Worm (Caenorhabditis elegans) whole organism, late embryonic: ENCODE measurements around the gene vab-8.

Source experiments
- K09A11.1 ChIP-seq: sonication (generic microtip); optimal IDR thresholded peaks from 2 replicates; lab custom pipeline; 2017; ENCODE audit warnings: antibody characterized with exemption, mild to moderate bottlenecking, missing genetic modification characterization, missing compliant biosample characterization; ENCODE audit not compliant: insufficient read depth
- T23F11.4 ChIP-seq: fragments of 200-800 bp; sonication (Bioruptor generic); optimal IDR thresholded peaks from 2 replicates; lab custom pipeline; 2018; ENCODE audit warnings: mild to moderate bottlenecking, missing genetic modification characterization, missing compliant biosample characterization
- Y22D7AL.16 ChIP-seq: sonication (generic microtip); optimal IDR thresholded peaks from 2 replicates; lab custom pipeline; 2016; ENCODE audit warnings: missing genetic modification characterization, missing compliant biosample characterization
- ceh-14 ChIP-seq: sonication (generic microtip); optimal IDR thresholded peaks from 2 replicates; lab custom pipeline; 2016; ENCODE audit warnings: missing genotype, missing genetic modification characterization, missing compliant biosample characterization
- ceh-18 ChIP-seq: sonication (generic microtip); optimal IDR thresholded peaks from 2 replicates; lab custom pipeline; 2016; ENCODE audit warnings: missing genetic modification characterization, missing compliant biosample characterization
- ceh-2 ChIP-seq: sonication (generic microtip); optimal IDR thresholded peaks from 2 replicates; lab custom pipeline; 2016; ENCODE audit warnings: missing genotype, missing genetic modification characterization, missing compliant biosample characterization
- ceh-6 ChIP-seq: fragments of 200-800 bp; sonication (Bioruptor generic); optimal IDR thresholded peaks from 2 replicates; lab custom pipeline; 2018; ENCODE audit warnings: mild to moderate bottlenecking, missing genetic modification characterization, missing compliant biosample characterization
- ceh-9 ChIP-seq: sonication (generic microtip); optimal IDR thresholded peaks from 2 replicates; lab custom pipeline; 2016; ENCODE audit warnings: mild to moderate bottlenecking, missing genetic modification characterization, inconsistent platforms, missing compliant biosample characterization
- elt-2 ChIP-seq: sonication (generic microtip); optimal IDR thresholded peaks from 2 replicates; lab custom pipeline; 2016; ENCODE audit warnings: missing genetic modification reagents, missing genetic modification characterization, missing compliant biosample characterization
- eyg-1 ChIP-seq: sonication (generic microtip); optimal IDR thresholded peaks from 2 replicates; lab custom pipeline; 2016; ENCODE audit warnings: missing genotype, missing genetic modification characterization, missing compliant biosample characterization
- fkh-10 ChIP-seq: fragments of 150-350 bp; optimal IDR thresholded peaks from 2 replicates; lab custom pipeline; 2014; ENCODE audit warnings: missing biosample characterization, missing genetic modification reagents, missing genetic modification characterization
- hlh-13 ChIP-seq: fragments of 200-800 bp; sonication (Bioruptor generic); optimal IDR thresholded peaks from 2 replicates; lab custom pipeline; 2018; ENCODE audit warnings: mild to moderate bottlenecking, missing genetic modification characterization, missing compliant biosample characterization
- hlh-30 ChIP-seq: sonication (generic microtip); optimal IDR thresholded peaks from 2 replicates; lab custom pipeline; 2017; ENCODE audit warnings: antibody characterized with exemption, missing genetic modification characterization, missing compliant biosample characterization; ENCODE audit not compliant: insufficient read depth
- lin-11 ChIP-seq: fragments of 200-800 bp; sonication (Bioruptor generic); optimal IDR thresholded peaks from 2 replicates; lab custom pipeline; 2018; ENCODE audit warnings: mild to moderate bottlenecking, missing genetic modification characterization, missing compliant biosample characterization
- mec-3 ChIP-seq: sonication (generic microtip); optimal IDR thresholded peaks from 2 replicates; lab custom pipeline; 2016; ENCODE audit warnings: borderline replicate concordance, missing genetic modification characterization, missing compliant biosample characterization
- odd-2 ChIP-seq: sonication (generic microtip); optimal IDR thresholded peaks from 2 replicates; lab custom pipeline; 2017; ENCODE audit warnings: antibody characterized with exemption, mild to moderate bottlenecking, missing genetic modification characterization, missing compliant biosample characterization
- pag-3 ChIP-seq: sonication (generic microtip); optimal IDR thresholded peaks from 2 replicates; lab custom pipeline; 2016; ENCODE audit warnings: missing compliant biosample characterization, missing genetic modification characterization, borderline replicate concordance
- pax-1 ChIP-seq: fragments of 150-350 bp; optimal IDR thresholded peaks from 2 replicates; lab custom pipeline; 2014; ENCODE audit warnings: missing biosample characterization, missing genetic modification characterization
- pha-4 ChIP-seq: fragments of 150-350 bp; optimal IDR thresholded peaks from 2 replicates; lab custom pipeline; 2018; ENCODE audit warnings: missing biosample characterization, missing genetic modification reagents, missing genetic modification characterization
- tbx-2 ChIP-seq: sonication (generic microtip); optimal IDR thresholded peaks from 2 replicates; lab custom pipeline; 2016; ENCODE audit warnings: missing genetic modification characterization, missing compliant biosample characterization
- unc-3 ChIP-seq, 2 experiments: fragments of 200-800 bp in 1 of 2; sonication (Bioruptor generic) in 1 of 2; sonication (generic microtip) in 1 of 2; conservative IDR thresholded peaks in 1 of 2; optimal IDR thresholded peaks in 1 of 2; 2 replicates each; pipeline versions ENCODE4 v1.3.6 to Lab custom; 2016 to 2022; ENCODE audit warnings: missing compliant biosample characterization in 2 of 2, missing genetic modification characterization in 2 of 2, missing genetic modification reagents in 1 of 2

The vab-8 gene

ce11 chrV:12263723-12264122 lies 50.6 kb downstream of the vab-8 start, which contains the start of gene ssp-35:
Gene ssp-35, minus strand, starts transcription at chrV:12263823.
- no peak for TF ChIP-seq hlh-30 (tag; lab: Kevin White, UChicago)
- TF ChIP-seq Y22D7AL.16 (tag; lab: Kevin White, UChicago) = no peak
- TF ChIP-seq pha-4 (tag; lab: Kevin White, UChicago) = no peak
- no peak for TF ChIP-seq T23F11.4 (GFP tag; lab: Kevin White, UChicago)
- TF ChIP-seq fkh-10 (GFP tag; lab: Kevin White, UChicago) = no peak
- TF ChIP-seq mec-3 (tag; lab: Kevin White, UChicago) = no peak
- TF ChIP-seq ceh-14 (tag; lab: Kevin White, UChicago) = no peak
- no peak for TF ChIP-seq lin-11 (tag; lab: Kevin White, UChicago)
- TF ChIP-seq hlh-13 = no peak
- no peak for TF ChIP-seq ceh-2 (tag; lab: Kevin White, UChicago)
- no peak for TF ChIP-seq eyg-1 (tag; lab: Kevin White, UChicago)
- no peak for TF ChIP-seq pag-3

- TF ChIP-seq elt-2 (peak; percentile 65), ceh-18 (tag; lab: Kevin White, UChicago) (peak; percentile 59), ceh-6 (GFP tag; lab: Kevin White, UChicago) (no peak), unc-3 (GFP tag; conservative IDR thresholded peaks at IDR 0.05; lab: Robert Waterston, UW) (no peak), unc-3 (tag; optimal IDR thresholded peaks at IDR 0.05; lab: Kevin White, UChicago) (no peak)
- TF ChIP-seq, all 69 proteins: peak for 2
Observed at ce11 chrV:12269272-12269767, 56.2 kb downstream of the vab-8 start, which contains the start of gene twk-24. Gene twk-24, minus strand, starts transcription at chrV:12269322.

ce11 chrV:12271495-12271894 lies 58.4 kb downstream of the vab-8 start, which contains the start of the genes tsfm-1 and capg-2:
Gene tsfm-1, minus strand, starts transcription at chrV:12271551.
Gene capg-2, plus strand, starts transcription at chrV:12271873.
- TF ChIP-seq eyg-1 (tag; lab: Kevin White, UChicago) = no peak
- no peak for TF ChIP-seq ceh-9
- no peak for TF ChIP-seq tbx-2 (tag; lab: Kevin White, UChicago)
- no peak for TF ChIP-seq mec-3 (tag; lab: Kevin White, UChicago)
- TF ChIP-seq ceh-18 (tag; lab: Kevin White, UChicago) = no peak
- no peak for TF ChIP-seq pax-1 (tag; lab: Kevin White, UChicago)
- TF ChIP-seq odd-2 = no peak
- TF ChIP-seq K09A11.1 (tag; lab: Kevin White, UChicago) = no peak
